Fruit fly (Drosophila melanogaster) whole organism, wandering third instar larva: ENCODE data around the gene Phae1.

Experiments
- Abd-B ChIP-seq: fragments of >200 bp; optimal IDR thresholded peaks from 2 replicates; lab custom pipeline; 2017; ENCODE audit warnings: missing biosample characterization, missing genetic modification characterization
- CG32264 ChIP-seq: fragments of 200-800 bp; sonication (Bioruptor generic); optimal IDR thresholded peaks from 2 replicates; lab custom pipeline; 2016; ENCODE audit warnings: missing biosample characterization, missing genetic modification characterization
- CG9705 ChIP-seq: fragments of 200-800 bp; sonication (Bioruptor generic); optimal IDR thresholded peaks from 2 replicates; lab custom pipeline; 2018; ENCODE audit warnings: missing biosample characterization, mild to moderate bottlenecking, missing genetic modification characterization
- CrebA ChIP-seq: fragments of 200-800 bp; sonication (Bioruptor generic); optimal IDR thresholded peaks from 2 replicates; lab custom pipeline; 2016; ENCODE audit warnings: missing biosample characterization, mild to moderate bottlenecking, missing genetic modification characterization, borderline replicate concordance
- Dfd ChIP-seq: fragments of >200 bp; optimal IDR thresholded peaks from 2 replicates; lab custom pipeline; 2017; ENCODE audit warnings: missing biosample characterization, missing genetic modification characterization
- Dif ChIP-seq: fragments of 200-275, 200-300 bp; sonication (Bioruptor generic); optimal IDR thresholded peaks from 2 replicates; lab custom pipeline; 2018; ENCODE audit warnings: missing biosample characterization, missing genetic modification characterization; ENCODE audit not compliant: partially characterized antibody
- GATAd ChIP-seq: sonication (Bioruptor generic); optimal IDR thresholded peaks from 2 replicates; lab custom pipeline; 2016; ENCODE audit warnings: missing biosample characterization, missing genetic modification characterization
- Hnf4 ChIP-seq: fragments of 200-800 bp; sonication (Bioruptor generic); optimal IDR thresholded peaks from 2 replicates; lab custom pipeline; 2016; ENCODE audit warnings: missing biosample characterization, mild to moderate bottlenecking, missing genetic modification characterization
- Jra ChIP-seq: sonication (Bioruptor generic); optimal IDR thresholded peaks from 2 replicates; lab custom pipeline; 2016; ENCODE audit warnings: missing biosample characterization, missing genetic modification characterization
- Mio ChIP-seq: sonication (Bioruptor generic); optimal IDR thresholded peaks from 2 replicates; lab custom pipeline; 2016; ENCODE audit warnings: missing biosample characterization, missing genetic modification characterization
- Myc ChIP-seq: fragments of >200 bp; optimal IDR thresholded peaks from 2 replicates; lab custom pipeline; 2017
- N ChIP-seq: fragments of >200 bp; optimal IDR thresholded peaks from 2 replicates; lab custom pipeline; 2018; ENCODE audit warnings: missing biosample characterization, missing external identifiers, missing genetic modification characterization
- OdsH ChIP-seq: fragments of 200-800 bp; sonication (Bioruptor generic); optimal IDR thresholded peaks from 2 replicates; lab custom pipeline; 2016; ENCODE audit warnings: missing biosample characterization, mild to moderate bottlenecking, missing genetic modification characterization
- Rel ChIP-seq, 2 experiments: fragments of 200-800 bp; sonication (Bioruptor generic) in 1 of 2; optimal IDR thresholded peaks; 2 replicates in 1 of 2; 3 replicates in 1 of 2; lab custom pipeline; 2016 to 2019; ENCODE audit warnings: mild to moderate bottlenecking in 2 of 2, missing biosample characterization in 2 of 2, missing genetic modification characterization in 2 of 2, moderate library complexity in 1 of 2
- Sp1 ChIP-seq: fragments of 200-800 bp; sonication (Bioruptor generic); optimal IDR thresholded peaks from 3 replicates; lab custom pipeline; 2019; ENCODE audit warnings: missing biosample characterization, mild to moderate bottlenecking, missing genetic modification characterization, moderate library complexity
- Vsx2 ChIP-seq: fragments of 200-300, 225-300 bp; sonication (Bioruptor generic); optimal IDR thresholded peaks from 2 replicates; lab custom pipeline; 2018; ENCODE audit warnings: missing biosample characterization, missing genetic modification characterization; ENCODE audit not compliant: partially characterized antibody
- br ChIP-seq: fragments of 200-800 bp; sonication (Bioruptor generic); optimal IDR thresholded peaks from 2 replicates; lab custom pipeline; 2016; ENCODE audit warnings: missing biosample characterization, missing genetic modification characterization
- brk ChIP-seq: fragments of 200-800 bp; sonication (Bioruptor generic); optimal IDR thresholded peaks from 2 replicates; lab custom pipeline; 2016; ENCODE audit warnings: missing biosample characterization, mild to moderate bottlenecking, missing genetic modification characterization
- dl ChIP-seq, 2 experiments: fragments of 175-275, 200-275 bp in 1 of 2; fragments of 200-275 bp in 1 of 2; sonication (Bioruptor generic); optimal IDR thresholded peaks; lab custom pipeline; 2018; ENCODE audit warnings: mild to moderate bottlenecking in 2 of 2, missing biosample characterization in 2 of 2, missing genetic modification characterization in 2 of 2, moderate library complexity in 2 of 2; ENCODE audit not compliant: partially characterized antibody in 2 of 2, insufficient read depth in 1 of 2
- dmrt93B ChIP-seq: fragments of 200-800 bp; sonication (Bioruptor generic); optimal IDR thresholded peaks from 2 replicates; lab custom pipeline; 2018; ENCODE audit warnings: missing biosample characterization, mild to moderate bottlenecking, missing genetic modification characterization
- dsf ChIP-seq: sonication (Bioruptor generic); optimal IDR thresholded peaks from 2 replicates; lab custom pipeline; 2016; ENCODE audit warnings: missing biosample characterization, missing genetic modification characterization, borderline replicate concordance
- ey ChIP-seq: fragments of 200-800 bp; sonication (Bioruptor generic); optimal IDR thresholded peaks from 2 replicates; lab custom pipeline; 2016; ENCODE audit warnings: missing biosample characterization, missing genetic modification characterization
- foxo ChIP-seq, 2 experiments: fragments of 200-800 bp; sonication (Bioruptor generic); optimal IDR thresholded peaks; 2 replicates in 1 of 2; 3 replicates in 1 of 2; lab custom pipeline; 2016 to 2017; ENCODE audit warnings: missing biosample characterization in 2 of 2, missing genetic modification characterization in 2 of 2
- h ChIP-seq: fragments of 200-800 bp; sonication (Bioruptor generic); optimal IDR thresholded peaks from 3 replicates; lab custom pipeline; 2016; ENCODE audit warnings: missing biosample characterization, mild to moderate bottlenecking, missing genetic modification characterization
- jim ChIP-seq: fragments of 175-275, 200-325 bp; sonication (Bioruptor generic); optimal IDR thresholded peaks from 2 replicates; lab custom pipeline; 2016; ENCODE audit warnings: missing biosample characterization, mild to moderate bottlenecking, missing genetic modification characterization
- lola ChIP-seq: fragments of >200 bp; optimal IDR thresholded peaks from 2 replicates; lab custom pipeline; 2017; ENCODE audit warnings: missing biosample characterization, missing genetic modification characterization
- psq ChIP-seq: fragments of 200-800 bp; sonication (Bioruptor generic); optimal IDR thresholded peaks from 3 replicates; lab custom pipeline; 2017; ENCODE audit warnings: missing biosample characterization, mild to moderate bottlenecking, missing genetic modification characterization, moderate library complexity
- rgr ChIP-seq: fragments of 200-800 bp; sonication (Bioruptor generic); optimal IDR thresholded peaks from 3 replicates; lab custom pipeline; 2016; ENCODE audit warnings: missing biosample characterization, mild to moderate bottlenecking, missing genetic modification characterization
- sage ChIP-seq: fragments of 200-800 bp; sonication (Bioruptor generic); optimal IDR thresholded peaks from 2 replicates; lab custom pipeline; 2016; ENCODE audit warnings: missing biosample characterization, mild to moderate bottlenecking, missing genetic modification characterization
- sv ChIP-seq: fragments of 200-800 bp; sonication (Bioruptor generic); optimal IDR thresholded peaks from 3 replicates; lab custom pipeline; 2016; ENCODE audit warnings: missing biosample characterization, missing genetic modification characterization
- usp ChIP-seq: fragments of >200 bp; optimal IDR thresholded peaks from 2 replicates; lab custom pipeline; 2017; ENCODE audit warnings: missing biosample characterization, missing genetic modification characterization

The Phae1 gene

dm6 chr2L:12087442-12087841, 21.8 kb upstream of the Phae1 start:
- TF ChIP-seq dmrt93B (GFP tag; lab: Kevin White, UChicago) = no peak

dm6 chr2L:12089145-12089544, 20.1 kb upstream of the Phae1 start:
- TF ChIP-seq sage (GFP tag; lab: Kevin White, UChicago) (no peak), lola (no peak), psq (GFP tag; lab: Kevin White, UChicago) (no peak), CrebA (GFP tag; lab: Kevin White, UChicago) (no peak), Vsx2 (GFP tag; lab: Kevin White, UChicago) (no peak), Jra (GFP tag; lab: Kevin White, UChicago) (no peak), Hnf4 (GFP tag; lab: Kevin White, UChicago) (no peak), br (GFP tag; lab: Kevin White, UChicago) (no peak), CG32264 (GFP tag; lab: Kevin White, UChicago) (no peak)

- TF ChIP-seq Myc (lab: Kevin White, UChicago) (no peak), jim (GFP tag; lab: Kevin White, UChicago) (no peak), Dfd (GFP tag; lab: Kevin White, UChicago) (no peak), rgr (GFP tag; lab: Kevin White, UChicago) (no peak), Abd-B (GFP tag; lab: Kevin White, UChicago) (no peak), ey (GFP tag; lab: Kevin White, UChicago) (no peak), sv (GFP tag; lab: Kevin White, UChicago) (no peak), usp (GFP tag; lab: Kevin White, UChicago) (no peak), foxo (GFP tag; optimal IDR thresholded peaks at IDR 0.05; lab: Kevin White, UChicago) (no peak), Sp1 (no peak), psq (GFP tag; lab: Kevin White, UChicago) (no peak), CrebA (GFP tag; lab: Kevin White, UChicago) (no peak), h (GFP tag; lab: Kevin White, UChicago) (no peak), Vsx2 (GFP tag; lab: Kevin White, UChicago) (no peak), dl (GFP tag; optimal IDR thresholded peaks at IDR 0.05; lab: Kevin White, UChicago; ENCODE audit: insufficient read depth in 1 of 2, partially characterized antibody in 2 of 2) (no peak), Mio (GFP tag; lab: Kevin White, UChicago) (no peak)
Measured at dm6 chr2L:12091522-12091921, 17.7 kb upstream of the Phae1 start, which contains the start of gene Pex19. TSS of gene Pex19 (plus strand) at chr2L:12091822.

dm6 chr2L:12092041-12092440, 17.2 kb upstream of the Phae1 start:
- no peak for TF ChIP-seq dsf (GFP tag; lab: Kevin White, UChicago)

- TF ChIP-seq h (GFP tag; lab: Kevin White, UChicago) (no peak), Dif (no peak), Mio (GFP tag; lab: Kevin White, UChicago) (no peak), Hnf4 (GFP tag; lab: Kevin White, UChicago) (no peak), CG9705 (no peak), CrebA (GFP tag; lab: Kevin White, UChicago) (no peak), sv (GFP tag; lab: Kevin White, UChicago) (no peak), N (GFP tag; lab: Kevin White, UChicago) (no peak), OdsH (GFP tag; lab: Kevin White, UChicago) (no peak)
Measured at dm6 chr2L:12092719-12093118, 16.5 kb upstream of the Phae1 start.

- TF ChIP-seq brk (GFP tag; lab: Kevin White, UChicago) (no peak), GATAd (peak; percentile 66), Dfd (GFP tag; lab: Kevin White, UChicago) (no peak), Abd-B (GFP tag; lab: Kevin White, UChicago) (no peak), Rel (GFP tag; optimal IDR thresholded peaks at IDR 0.05; lab: Kevin White, UChicago) (no peak), Rel (tag; optimal IDR thresholded peaks at IDR 0.05; lab: Kevin White, UChicago) (no peak), Dif (peak; percentile 25)
Measured at dm6 chr2L:12093652-12094051, 15.6 kb upstream of the Phae1 start.
